Worm (Caenorhabditis elegans) whole organism, L3 larva: ENCODE measurements around the gene nape-2.

Source experiments
- R02D3.7 ChIP-seq: fragments of 150-350 bp; optimal IDR thresholded peaks from 2 replicates; lab custom pipeline; 2014; ENCODE audit warnings: missing biosample characterization, missing genetic modification characterization
- ama-1 ChIP-seq: fragments of 150-350 bp; optimal IDR thresholded peaks from 2 replicates; lab custom pipeline; 2018
- egl-27 ChIP-seq: sonication (generic microtip); optimal IDR thresholded peaks from 4 replicates; lab custom pipeline; 2017; ENCODE audit warnings: missing biosample characterization, missing genetic modification reagents, missing genetic modification characterization
- fkh-10 ChIP-seq: sonication (generic microtip); optimal IDR thresholded peaks from 2 replicates; lab custom pipeline; 2017; ENCODE audit warnings: missing biosample characterization, missing genetic modification reagents, missing genetic modification characterization
- fkh-2 ChIP-seq: fragments of 150-350 bp; optimal IDR thresholded peaks from 2 replicates; lab custom pipeline; 2014; ENCODE audit warnings: missing biosample characterization, missing genetic modification reagents, missing genetic modification characterization
- lin-15B ChIP-seq: fragments of 150-350 bp; optimal IDR thresholded peaks from 2 replicates; lab custom pipeline; 2014; ENCODE audit warnings: missing biosample characterization, missing genetic modification characterization
- lin-39 ChIP-seq: fragments of 150-350 bp; optimal IDR thresholded peaks from 2 replicates; lab custom pipeline; 2018; ENCODE audit warnings: missing biosample characterization, missing genetic modification reagents, missing genetic modification characterization
- nhr-76 ChIP-seq: fragments of 150-350 bp; sonication (generic microtip); optimal IDR thresholded peaks from 5 replicates; lab custom pipeline; 2014; ENCODE audit warnings: missing biosample characterization, missing genetic modification characterization
- snpc-4 ChIP-seq: fragments of 150-350 bp; optimal IDR thresholded peaks from 2 replicates; lab custom pipeline; 2014; ENCODE audit warnings: missing biosample characterization, missing genetic modification characterization
- unc-62 ChIP-seq: fragments of 150-350 bp; sonication (generic microtip); optimal IDR thresholded peaks from 4 replicates; lab custom pipeline; 2014; ENCODE audit warnings: missing biosample characterization, missing genetic modification reagents, missing genetic modification characterization
- ztf-11 ChIP-seq: fragments of 150-350 bp; optimal IDR thresholded peaks from 2 replicates; lab custom pipeline; 2014; ENCODE audit warnings: missing biosample characterization, missing genetic modification characterization

DNA sequence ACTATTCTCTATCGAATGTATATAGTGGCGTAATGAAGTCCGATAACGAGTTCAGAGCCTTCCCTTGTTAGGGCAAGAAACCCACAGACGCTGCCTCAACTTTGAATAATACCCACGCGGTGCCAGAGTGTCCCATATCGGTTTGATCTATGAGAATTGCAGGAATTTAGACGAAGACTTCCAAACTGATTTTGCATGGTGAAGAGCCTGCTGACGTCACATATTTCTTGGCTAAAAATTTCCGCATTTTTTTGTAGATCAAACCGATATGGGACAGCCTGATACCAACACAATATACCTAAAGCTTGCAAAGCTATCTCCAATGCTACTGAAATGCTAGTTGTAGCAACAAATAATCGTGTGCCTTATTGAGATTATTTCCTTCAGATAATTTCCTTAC lies 3.1 kb upstream of the nape-2 start:
- no peak for TF ChIP-seq fkh-2 (tag; lab: Kevin White, UChicago)
- no peak for TF ChIP-seq lin-39 (tag; lab: Kevin White, UChicago)
- TF ChIP-seq snpc-4 (tag; lab: Kevin White, UChicago), result no peak
- TF ChIP-seq ztf-11 (tag; lab: Kevin White, UChicago), result no peak
- no peak for TF ChIP-seq lin-15B
- TF ChIP-seq fkh-10 (GFP tag; lab: Kevin White, UChicago), result no peak
- no peak for TF ChIP-seq unc-62 (GFP tag; lab: Kevin White, UChicago)
- TF ChIP-seq R02D3.7 (tag; lab: Kevin White, UChicago), result no peak
- no peak for TF ChIP-seq egl-27 (tag; lab: Kevin White, UChicago)
- TF ChIP-seq nhr-76 (tag; lab: Kevin White, UChicago), result no peak
- no peak for TF ChIP-seq ama-1 (lab: Kevin White, UChicago)
